Worm (Caenorhabditis elegans): ENCODE data around the gene M28.10.

The M28.10 gene

ce11 chrII:10646901-10647566, at the start of gene M28.10:
TSS of gene M28.10 (plus strand) at chrII:10647516.
- no peak for TF ChIP-seq efl-1 (GFP tag; optimal IDR thresholded peaks at IDR 0.05)
- TF ChIP-seq rec-8 (tag; optimal IDR thresholded peaks at IDR 0.05), result no peak
- no peak for TF ChIP-seq rpc-1 (optimal IDR thresholded peaks at IDR 0.05)
- no peak for TF ChIP-seq rpc-1 (tag; optimal IDR thresholded peaks at IDR 0.05)
- peak; percentile 24 for TF ChIP-seq atf-7 (tag; optimal IDR thresholded peaks at IDR 0.05)
- TF ChIP-seq ztf-26 (tag; optimal IDR thresholded peaks at IDR 0.05), result no peak
- TF ChIP-seq hlh-26 (GFP tag; conservative IDR thresholded peaks at IDR 0.05), result no peak
- no peak for TF ChIP-seq ztf-28 (GFP tag; IDR thresholded peaks at IDR 0.05)
- no peak for TF ChIP-seq lin-26 (GFP tag; IDR thresholded peaks at IDR 0.05)
- peak; percentile 45 for TF ChIP-seq nhr-80 (tag; optimal IDR thresholded peaks at IDR 0.05)
- TF ChIP-seq attf-3 (GFP tag; conservative IDR thresholded peaks at IDR 0.05), result no peak
- TF ChIP-seq ZK185.1 (tag; optimal IDR thresholded peaks at IDR 0.05; ENCODE audit: poor library complexity, severe bottlenecking), result no peak
- TF ChIP-seq dpl-1 (GFP tag; optimal IDR thresholded peaks at IDR 0.05), result no peak

DNA sequence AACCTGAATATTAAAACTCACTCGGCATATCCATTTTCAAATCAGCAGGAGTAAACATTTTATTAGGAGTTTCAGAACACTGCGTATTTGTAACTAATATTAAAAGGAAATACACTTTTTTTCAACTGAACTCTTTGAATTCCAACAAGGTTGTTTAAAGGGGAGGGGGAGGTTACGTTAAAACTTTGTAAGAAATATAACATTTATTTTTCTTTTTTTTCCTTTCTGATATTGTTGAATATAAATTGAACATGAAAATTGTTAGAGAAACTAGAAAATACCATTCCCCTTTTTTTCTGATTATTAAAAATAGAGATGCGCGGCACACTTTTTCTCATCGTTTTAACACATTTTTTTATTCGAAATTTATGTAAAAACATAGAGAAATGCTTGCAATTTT, 49.3 kb upstream of the M28.10 start, which contains the start of gene C14A4.8:
TSS of gene C14A4.8 (minus strand) at position 101 of the 400 bp plus-strand sequence.
- TF ChIP-seq mcd-1 (GFP tag; IDR thresholded peaks at IDR 0.05), result no peak
- no peak for TF ChIP-seq lsy-27 (tag; optimal IDR thresholded peaks at IDR 0.05; ENCODE audit: borderline replicate concordance, insufficient read depth)

DNA sequence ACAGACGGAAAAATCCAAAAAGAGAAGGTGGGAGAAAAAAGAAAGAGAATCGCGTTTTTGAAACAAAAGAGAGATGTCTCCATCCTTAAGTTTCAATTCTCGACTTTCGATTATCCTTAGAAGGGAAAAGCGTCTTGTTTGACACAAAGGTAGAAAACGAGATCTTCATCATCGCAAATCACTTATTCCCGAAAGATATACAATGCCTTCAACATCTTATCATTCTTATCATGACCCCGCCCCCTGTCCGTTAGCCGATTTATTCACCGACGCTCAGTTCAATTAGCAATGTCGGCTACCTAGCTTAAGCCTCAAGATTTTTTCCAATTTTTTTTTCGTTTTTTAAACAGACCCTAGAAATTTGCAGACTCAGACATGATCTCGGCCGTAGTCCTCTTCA, 48.3 kb upstream of the M28.10 start, which contains the start of gene C14A4.9:
TSS of gene C14A4.9 (plus strand) at position 368 of the 400 bp plus-strand sequence.
- TF ChIP-seq ceh-79 (tag; optimal IDR thresholded peaks at IDR 0.05) (no peak), ceh-91 (GFP tag; IDR thresholded peaks at IDR 0.05) (no peak), F57A8.1 (GFP tag; optimal IDR thresholded peaks at IDR 0.05) (no peak), bed-1 (GFP tag; IDR thresholded peaks at IDR 0.05) (no peak), F37B4.10 (GFP tag; IDR thresholded peaks at IDR 0.05) (no peak), F57C9.4 (tag; optimal IDR thresholded peaks at IDR 0.05) (no peak), ztf-22 (GFP tag; optimal IDR thresholded peaks at IDR 0.05) (no peak), F22D6.2 (tag; optimal IDR thresholded peaks at IDR 0.05) (no peak)

- TF ChIP-seq dpff-1 (tag; optimal IDR thresholded peaks at IDR 0.05) (no peak), B0336.3 (GFP tag; IDR thresholded peaks at IDR 0.05) (no peak)
These were observed 45.1 kb upstream of the M28.10 start, which contains the start of gene srv-2 for ce11 chrII:10602184-10602583. TSS of gene srv-2 (minus strand) at chrII:10602284.

DNA sequence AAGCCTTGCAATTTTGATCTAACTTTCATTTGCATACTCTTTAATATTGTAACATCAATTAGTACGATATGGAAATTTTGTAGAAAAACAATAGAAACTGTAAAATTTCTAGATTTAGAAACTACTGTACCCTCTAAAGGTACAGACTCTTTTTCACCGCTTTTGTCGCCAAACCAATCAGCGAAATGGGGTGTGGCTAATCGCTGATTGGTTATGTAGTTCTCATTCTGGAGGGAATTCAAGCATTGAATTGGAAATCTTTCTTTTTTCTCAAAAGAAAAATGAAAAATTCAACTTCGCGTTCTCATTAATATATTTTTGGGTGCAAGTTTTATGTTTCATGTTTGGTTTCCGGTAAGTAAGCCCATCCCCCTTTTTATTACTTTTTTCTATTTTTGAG, 43.8 kb upstream of the M28.10 start:
- TF ChIP-seq ztf-26 (tag; optimal IDR thresholded peaks at IDR 0.05), result no peak
- TF ChIP-seq die-1 (tag; optimal IDR thresholded peaks at IDR 0.05), result no peak
- TF ChIP-seq F57C9.4 (tag; optimal IDR thresholded peaks at IDR 0.05), result no peak
- no peak for TF ChIP-seq chd-7 (tag; optimal IDR thresholded peaks at IDR 0.05)
- TF ChIP-seq F57A8.1 (GFP tag; optimal IDR thresholded peaks at IDR 0.05), result no peak
- TF ChIP-seq snpc-1.3 (tag; optimal IDR thresholded peaks at IDR 0.05; ENCODE audit: insufficient read depth), result no peak
- TF ChIP-seq ztf-25 (GFP tag; IDR thresholded peaks at IDR 0.05), result no peak
- TF ChIP-seq hrde-1 (tag; optimal IDR thresholded peaks at IDR 0.05; ENCODE audit: borderline replicate concordance), result no peak
- TF ChIP-seq C06A6.2 (GFP tag; conservative IDR thresholded peaks at IDR 0.05), result no peak
- TF ChIP-seq ceh-58 (GFP tag; IDR thresholded peaks at IDR 0.05), result no peak
- no peak for TF ChIP-seq zim-3 (tag; optimal IDR thresholded peaks at IDR 0.05)
- TF ChIP-seq tlf-1 (GFP tag; optimal IDR thresholded peaks at IDR 0.05), result no peak
